Fruit fly (Drosophila melanogaster): Measurements from ENCODE around the gene ctrip.

ctrip gene

dm6 chr3R:4806318-4806757 lies 5.6 kb downstream of the ctrip start (continued):
- TF ChIP-seq D (optimal IDR thresholded peaks at IDR 0.05), result no peak
- TF ChIP-seq D (GFP tag; optimal IDR thresholded peaks at IDR 0.05), result peak; percentile 65
- TF ChIP-seq HHEX (GFP tag; optimal IDR thresholded peaks at IDR 0.05), result peak; percentile 80
- 0 out of 2 replicates have a peak, but pooled peaks have one; percentile 15 for TF ChIP-seq Ptx1 (GFP tag; IDR thresholded peaks at IDR 0.05)
- no peak for TF ChIP-seq CG11247 (GFP tag; IDR thresholded peaks at IDR 0.05)
- TF ChIP-seq jing (GFP tag; optimal IDR thresholded peaks at IDR 0.05), result peak; percentile 3
- TF ChIP-seq B-H2 (GFP tag; optimal IDR thresholded peaks at IDR 0.05), result peak; percentile 45
- peak; percentile 6; the same call in 1 of the 2 replicates for TF ChIP-seq Ada2b (GFP tag; IDR thresholded peaks at IDR 0.05)
- TF ChIP-seq run (tag; optimal IDR thresholded peaks at IDR 0.05), result peak; percentile 77
- peak; percentile 77 for TF ChIP-seq bab2 (GFP tag; optimal IDR thresholded peaks at IDR 0.05)
- TF ChIP-seq wor (GFP tag; IDR thresholded peaks at IDR 0.05), result no peak
- TF ChIP-seq Hr51 (GFP tag; optimal IDR thresholded peaks at IDR 0.05), result peak; percentile 11 to 73
- TF ChIP-seq fd3F (GFP tag; optimal IDR thresholded peaks at IDR 0.05), result peak; percentile 18
- TF ChIP-seq CG18262 (tag; optimal IDR thresholded peaks at IDR 0.05), result peak; percentile 59
- TF ChIP-seq CG18599 (GFP tag; optimal IDR thresholded peaks at IDR 0.05), result peak; percentile 70
- no peak for TF ChIP-seq CG7271 (tag; optimal IDR thresholded peaks at IDR 0.05)
- TF ChIP-seq sqz (GFP tag; optimal IDR thresholded peaks at IDR 0.05), result peak; percentile 73
- no peak for TF ChIP-seq CG7928 (GFP tag; optimal IDR thresholded peaks at IDR 0.05)
- peak; percentile 84 for TF ChIP-seq CG8924 (tag; optimal IDR thresholded peaks at IDR 0.05)
- TF ChIP-seq CG17612 (GFP tag; IDR thresholded peaks at IDR 0.05), result no peak
- TF ChIP-seq Gsc (GFP tag; IDR thresholded peaks at IDR 0.05), result no peak
- peak; percentile 74 for TF ChIP-seq CG10209 (GFP tag; optimal IDR thresholded peaks at IDR 0.05)
- TF ChIP-seq CG6791 (GFP tag; IDR thresholded peaks at IDR 0.05; ENCODE audit: partially characterized antibody), result no peak
- no peak for TF ChIP-seq Doc3 (GFP tag; IDR thresholded peaks at IDR 0.05; ENCODE audit: partially characterized antibody)
- TF ChIP-seq ac (GFP tag; optimal IDR thresholded peaks at IDR 0.05), result peak; percentile 71
- TF ChIP-seq CG14667 (GFP tag; IDR thresholded peaks at IDR 0.05), result no peak
- TF ChIP-seq gsb-n (tag; optimal IDR thresholded peaks at IDR 0.05), result peak; percentile 23
- TF ChIP-seq CG10654 (GFP tag; optimal IDR thresholded peaks at IDR 0.05), result peak; percentile 56
- peak; percentile 43 for TF ChIP-seq CG18476 (GFP tag; optimal IDR thresholded peaks at IDR 0.05)
- TF ChIP-seq CG8281 (tag; optimal IDR thresholded peaks at IDR 0.05), result peak; percentile 3
- TF ChIP-seq Myb (GFP tag; optimal IDR thresholded peaks at IDR 0.05), result peak; percentile 22
- peak; percentile 42 for TF ChIP-seq CG15269 (tag; optimal IDR thresholded peaks at IDR 0.05)
- TF ChIP-seq Bteb2 (GFP tag; optimal IDR thresholded peaks at IDR 0.05), result peak; percentile 29
- TF ChIP-seq zen (tag; optimal IDR thresholded peaks at IDR 0.05), result no peak
- peak; percentile 53 for TF ChIP-seq crc (GFP tag; optimal IDR thresholded peaks at IDR 0.05)
- peak; percentile 85 for TF ChIP-seq CG34376 (GFP tag; optimal IDR thresholded peaks at IDR 0.05)
- TF ChIP-seq dan (GFP tag; IDR thresholded peaks at IDR 0.05), result no peak
- TF ChIP-seq CG3847 (GFP tag; IDR thresholded peaks at IDR 0.05), result no peak
- TF ChIP-seq cg (GFP tag; optimal IDR thresholded peaks at IDR 0.05), result peak; percentile 72
- TF ChIP-seq CG4404 (GFP tag; IDR thresholded peaks at IDR 0.05), result no peak
- peak; percentile 80 for TF ChIP-seq Jarid2 (GFP tag; optimal IDR thresholded peaks at IDR 0.05)
- peak; percentile 68; the same call in 1 of the 2 replicates for TF ChIP-seq sim (GFP tag; IDR thresholded peaks at IDR 0.05)
- TF ChIP-seq BtbVII (GFP tag; optimal IDR thresholded peaks at IDR 0.05), result peak; percentile 86
- TF ChIP-seq Neu2 (GFP tag; optimal IDR thresholded peaks at IDR 0.05; ENCODE audit: borderline replicate concordance), result no peak
- TF ChIP-seq H15 (GFP tag; IDR thresholded peaks at IDR 0.05), result no peak
- TF ChIP-seq CG18011 (GFP tag; optimal IDR thresholded peaks at IDR 0.05), result no peak
- no peak for TF ChIP-seq jumu (GFP tag; optimal IDR thresholded peaks at IDR 0.05)
- peak; percentile 58 for TF ChIP-seq CG4360 (GFP tag; IDR thresholded peaks at IDR 0.05)
- TF ChIP-seq Fer1 (GFP tag; optimal IDR thresholded peaks at IDR 0.05), result peak; percentile 84
- TF ChIP-seq CG17328 (GFP tag; IDR thresholded peaks at IDR 0.05), result peak; percentile 30; the same call in 1 of the 2 replicates
